Fruit fly (Drosophila melanogaster): Measurements from ENCODE around the gene eIF3e.

eIF3e gene

DNA sequence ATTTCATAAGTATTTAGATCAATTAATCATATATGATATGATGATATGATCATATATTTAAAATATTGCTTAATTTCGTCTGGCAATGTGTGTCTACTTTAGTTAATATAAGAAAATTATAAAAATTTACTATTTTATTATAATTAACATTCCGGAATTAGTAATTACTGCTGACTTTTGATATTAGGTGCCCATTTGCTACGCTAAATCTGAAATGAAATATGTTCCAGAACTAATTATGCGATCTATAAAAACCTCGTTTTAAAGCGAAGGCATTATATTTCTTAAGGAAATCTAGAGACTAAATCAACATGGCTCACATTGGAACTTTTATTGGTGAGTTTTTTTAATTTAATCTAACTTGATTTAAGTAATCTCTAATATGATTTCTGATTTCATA, 31.6 kb downstream of the eIF3e start, which contains the start of gene CG42852:
Gene CG42852 (plus strand): TSS at position 301 of the 400 bp plus-strand sequence.
- TF ChIP-seq ems (GFP tag; optimal IDR thresholded peaks at IDR 0.05) (no peak), CG4282 (GFP tag; optimal IDR thresholded peaks at IDR 0.05) (no peak), CG7271 (tag; optimal IDR thresholded peaks at IDR 0.05) (no peak), Hmx (GFP tag; optimal IDR thresholded peaks at IDR 0.05) (no peak), CG11696 (GFP tag; IDR thresholded peaks at IDR 0.05) (no peak), tgo (GFP tag; IDR thresholded peaks at IDR 0.05) (no peak), Usf (GFP tag; optimal IDR thresholded peaks at IDR 0.05) (no peak), CG1792 (GFP tag; optimal IDR thresholded peaks at IDR 0.05) (no peak), Chrac-16 (GFP tag; optimal IDR thresholded peaks at IDR 0.05) (no peak), lbe (GFP tag; optimal IDR thresholded peaks at IDR 0.05) (no peak), CG6654 (GFP tag; optimal IDR thresholded peaks at IDR 0.05) (no peak), Deaf1 (tag; optimal IDR thresholded peaks at IDR 0.05) (no peak), CG1832 (GFP tag; optimal IDR thresholded peaks at IDR 0.05) (no peak), CG30431 (GFP tag; optimal IDR thresholded peaks at IDR 0.05) (no peak), gsb-n (tag; optimal IDR thresholded peaks at IDR 0.05) (no peak), tin (GFP tag; optimal IDR thresholded peaks at IDR 0.05) (no peak), Hr78 (GFP tag; optimal IDR thresholded peaks at IDR 0.05) (no peak), BEAF-32 (GFP tag; optimal IDR thresholded peaks at IDR 0.05) (no peak)

DNA sequence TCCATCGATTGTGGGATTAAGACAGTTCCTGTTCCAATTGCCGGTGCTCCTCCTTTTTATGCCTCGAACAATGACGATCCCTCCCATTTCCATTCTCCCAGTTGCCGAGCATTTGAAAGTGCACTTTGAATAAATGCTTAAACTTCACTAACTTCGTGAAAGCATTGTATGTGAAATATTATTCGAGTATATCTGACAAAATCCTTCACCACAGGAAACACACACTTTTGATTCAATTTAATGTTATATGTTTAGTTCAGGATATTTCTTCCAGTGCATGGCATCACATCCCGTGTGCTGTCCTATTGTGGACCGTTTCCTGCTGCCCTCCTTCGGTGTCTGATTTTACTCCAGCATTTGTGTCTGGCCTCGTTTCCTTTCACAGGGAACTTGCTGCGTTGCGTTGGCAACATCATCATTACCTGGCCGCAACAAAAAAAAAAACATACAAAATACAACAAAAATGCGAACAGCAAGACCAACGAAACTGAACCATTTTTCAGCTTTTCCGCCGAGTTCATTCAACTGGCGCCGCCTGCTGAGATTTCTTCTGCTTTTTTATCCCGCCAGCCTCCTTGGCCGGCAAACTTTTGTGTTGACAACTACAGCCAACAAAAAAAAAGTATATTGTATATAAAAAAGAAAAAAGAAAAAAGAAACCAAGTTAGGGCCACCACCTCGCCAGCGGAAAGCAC, 34.2 kb downstream of the eIF3e start:
- TF ChIP-seq dmrt11E (tag; optimal IDR thresholded peaks at IDR 0.05) (peak; percentile 11), D (optimal IDR thresholded peaks at IDR 0.05) (no peak), D (GFP tag; optimal IDR thresholded peaks at IDR 0.05) (peak; percentile 11), lola (GFP tag; optimal IDR thresholded peaks at IDR 0.05) (no peak), cg (GFP tag; optimal IDR thresholded peaks at IDR 0.05) (no peak), CG2129 (GFP tag; IDR thresholded peaks at IDR 0.05; ENCODE audit: partially characterized antibody) (no peak), CG2889 (GFP tag; IDR thresholded peaks at IDR 0.05) (no peak), scrt (GFP tag; optimal IDR thresholded peaks at IDR 0.05) (no peak), Hand (GFP tag; optimal IDR thresholded peaks at IDR 0.05) (no peak), CG1603 (tag; optimal IDR thresholded peaks at IDR 0.05) (peak; percentile 2), CG10979 (tag; optimal IDR thresholded peaks at IDR 0.05) (peak; percentile 32), Dip2 (GFP tag; IDR thresholded peaks at IDR 0.05) (no peak), bsh (GFP tag; optimal IDR thresholded peaks at IDR 0.05) (peak in 1 of 2 experiments; percentile 24), Camta (GFP tag; optimal IDR thresholded peaks at IDR 0.05) (no peak), CG1647 (GFP tag; optimal IDR thresholded peaks at IDR 0.05) (no peak), Nf-YB (GFP tag; optimal IDR thresholded peaks at IDR 0.05) (no peak), phol (tag; optimal IDR thresholded peaks at IDR 0.05) (peak; percentile 5), Drgx (GFP tag; IDR thresholded peaks at IDR 0.05) (peak; percentile 83), Xrp1 (GFP tag; IDR thresholded peaks at IDR 0.05) (peak; percentile 24; the same call in 1 of the 2 replicates), Ets65A (GFP tag) (peak; percentile 26), nom (GFP tag; optimal IDR thresholded peaks at IDR 0.05) (peak; percentile 84), CG18262 (tag; optimal IDR thresholded peaks at IDR 0.05) (peak; percentile 12), sens (GFP tag) (peak; percentile 79), yki (optimal IDR thresholded peaks at IDR 0.05) (no peak), CG32772 (GFP tag; IDR thresholded peaks at IDR 0.05) (no peak), ind (GFP tag; optimal IDR thresholded peaks at IDR 0.05) (no peak), Awh (GFP tag; IDR thresholded peaks at IDR 0.05) (no peak), zen2 (GFP tag; IDR thresholded peaks at IDR 0.05; ENCODE audit: partially characterized antibody) (no peak), Sry-δ (GFP tag; optimal IDR thresholded peaks at IDR 0.05) (no peak), Ets97D (GFP tag; optimal IDR thresholded peaks at IDR 0.05) (no peak), CG6654 (GFP tag; optimal IDR thresholded peaks at IDR 0.05) (no peak), CG10274 (GFP tag; optimal IDR thresholded peaks at IDR 0.05) (no peak), Dref (GFP tag; IDR thresholded peaks at IDR 0.05) (no peak)
